Worm (Caenorhabditis elegans) whole organism, L2 larva: ENCODE data around the gene T16G12.3.

Experiments used
- C34F6.9 ChIP-seq: fragments of 150-350 bp; optimal IDR thresholded peaks from 2 replicates; lab custom pipeline; 2014; ENCODE audit warnings: missing biosample characterization, missing genetic modification characterization
- F13H6.1 ChIP-seq: sonication (generic microtip); optimal IDR thresholded peaks from 2 replicates; lab custom pipeline; 2016; ENCODE audit warnings: missing genetic modification characterization, missing compliant biosample characterization
- R02D3.7 ChIP-seq: fragments of 150-350 bp; optimal IDR thresholded peaks from 2 replicates; lab custom pipeline; 2014; ENCODE audit warnings: missing biosample characterization, missing genetic modification characterization
- ZK546.5 ChIP-seq: sonication (generic microtip); optimal IDR thresholded peaks from 2 replicates; lab custom pipeline; 2017; ENCODE audit warnings: missing biosample characterization, missing genetic modification characterization
- ama-1 ChIP-seq: fragments of 150-350 bp; optimal IDR thresholded peaks from 2 replicates; lab custom pipeline; 2018; ENCODE audit warnings: inconsistent platforms
- blmp-1 ChIP-seq: sonication (generic microtip); optimal IDR thresholded peaks from 2 replicates; lab custom pipeline; 2017; ENCODE audit warnings: missing genetic modification characterization, mild to moderate bottlenecking, missing compliant biosample characterization, antibody characterized with exemption, moderate library complexity; ENCODE audit not compliant: insufficient read depth
- ceh-16 ChIP-seq: fragments of 150-350 bp; optimal IDR thresholded peaks from 2 replicates; lab custom pipeline; 2014; ENCODE audit warnings: missing biosample characterization, missing genetic modification characterization
- ceh-82 ChIP-seq: fragments of 150-350 bp; optimal IDR thresholded peaks from 2 replicates; lab custom pipeline; 2014; ENCODE audit warnings: missing biosample characterization, missing genetic modification characterization
- crh-2 ChIP-seq: sonication (generic microtip); optimal IDR thresholded peaks from 2 replicates; lab custom pipeline; 2017; ENCODE audit warnings: missing biosample characterization, missing genetic modification characterization
- dmd-4 ChIP-seq: sonication (generic microtip); optimal IDR thresholded peaks from 2 replicates; lab custom pipeline; 2017; ENCODE audit warnings: missing biosample characterization, missing genetic modification characterization
- elt-1 ChIP-seq: fragments of 150-350 bp; optimal IDR thresholded peaks from 2 replicates; lab custom pipeline; 2014; ENCODE audit warnings: missing biosample characterization, missing genetic modification characterization
- elt-3 ChIP-seq: sonication (generic microtip); optimal IDR thresholded peaks from 2 replicates; lab custom pipeline; 2017; ENCODE audit warnings: missing biosample characterization, missing genetic modification characterization
- fos-1 ChIP-seq: fragments of 150-350 bp; optimal IDR thresholded peaks from 2 replicates; lab custom pipeline; 2014; ENCODE audit warnings: missing biosample characterization, missing genetic modification characterization
- lin-13 ChIP-seq: fragments of 150-350 bp; optimal IDR thresholded peaks from 2 replicates; lab custom pipeline; 2014; ENCODE audit warnings: missing biosample characterization, missing genetic modification reagents, missing genetic modification characterization
- lin-39 ChIP-seq: fragments of 150-350 bp; optimal IDR thresholded peaks from 2 replicates; lab custom pipeline; 2014; ENCODE audit warnings: missing biosample characterization, missing genetic modification reagents, missing genetic modification characterization
- lsy-2 ChIP-seq, 2 experiments: fragments of 150-350 bp in 1 of 2; sonication (generic microtip) in 1 of 2; optimal IDR thresholded peaks; 2 replicates each; lab custom pipeline; 2014 to 2017; ENCODE audit warnings: missing biosample characterization in 2 of 2, missing genetic modification characterization in 2 of 2
- mab-5 ChIP-seq: fragments of 150-350 bp; optimal IDR thresholded peaks from 2 replicates; lab custom pipeline; 2014; ENCODE audit warnings: missing biosample characterization, missing genetic modification characterization
- mbf-1 ChIP-seq: sonication (generic microtip); optimal IDR thresholded peaks from 2 replicates; lab custom pipeline; 2017; ENCODE audit warnings: missing biosample characterization, missing genetic modification characterization
- nhr-10 ChIP-seq: sonication (generic microtip); optimal IDR thresholded peaks from 2 replicates; lab custom pipeline; 2017; ENCODE audit warnings: missing biosample characterization, missing genetic modification characterization
- nhr-11 ChIP-seq: fragments of 150-350 bp; optimal IDR thresholded peaks from 2 replicates; lab custom pipeline; 2014; ENCODE audit warnings: missing biosample characterization, missing genetic modification characterization
- nhr-12 ChIP-seq: fragments of 150-350 bp; optimal IDR thresholded peaks from 2 replicates; lab custom pipeline; 2014; ENCODE audit warnings: missing biosample characterization, missing genetic modification characterization
- nhr-129 ChIP-seq: fragments of 150-350 bp; optimal IDR thresholded peaks from 2 replicates; lab custom pipeline; 2014; ENCODE audit warnings: missing biosample characterization, missing genetic modification characterization
- nhr-21 ChIP-seq: fragments of 150-350 bp; optimal IDR thresholded peaks from 2 replicates; lab custom pipeline; 2014; ENCODE audit warnings: missing biosample characterization, missing genetic modification characterization
- nhr-23 ChIP-seq: fragments of 150-350 bp; optimal IDR thresholded peaks from 2 replicates; lab custom pipeline; 2014; ENCODE audit warnings: missing biosample characterization, missing genetic modification reagents, missing genetic modification characterization
- nhr-237 ChIP-seq: fragments of 150-350 bp; optimal IDR thresholded peaks from 2 replicates; lab custom pipeline; 2014; ENCODE audit warnings: missing biosample characterization, missing genetic modification characterization
- nhr-6 ChIP-seq: fragments of 150-350 bp; optimal IDR thresholded peaks from 2 replicates; lab custom pipeline; 2014; ENCODE audit warnings: missing biosample characterization, missing genetic modification characterization
- peb-1 ChIP-seq: fragments of 150-350 bp; optimal IDR thresholded peaks from 2 replicates; lab custom pipeline; 2014; ENCODE audit warnings: missing biosample characterization, missing genetic modification characterization
- sem-4 ChIP-seq: fragments of 150-350 bp; optimal IDR thresholded peaks from 2 replicates; lab custom pipeline; 2014; ENCODE audit warnings: missing biosample characterization, missing genetic modification reagents, missing genetic modification characterization
- skn-1 ChIP-seq: sonication (generic microtip); optimal IDR thresholded peaks from 2 replicates; lab custom pipeline; 2017; ENCODE audit warnings: missing biosample characterization, missing genetic modification characterization
- sma-3 ChIP-seq: sonication (generic microtip); optimal IDR thresholded peaks from 2 replicates; lab custom pipeline; 2016; ENCODE audit warnings: missing genetic modification reagents, missing genetic modification characterization, missing compliant biosample characterization
- snpc-4 ChIP-seq: fragments of 150-350 bp; optimal IDR thresholded peaks from 2 replicates; lab custom pipeline; 2014; ENCODE audit warnings: missing biosample characterization, missing genetic modification characterization
- unc-39 ChIP-seq: fragments of 150-350 bp; optimal IDR thresholded peaks from 2 replicates; lab custom pipeline; 2014; ENCODE audit warnings: missing biosample characterization, missing genetic modification characterization
- unc-55 ChIP-seq: fragments of 150-350 bp; sonication (generic microtip); optimal IDR thresholded peaks from 3 replicates; lab custom pipeline; 2014; ENCODE audit warnings: missing biosample characterization, missing genetic modification reagents, missing genetic modification characterization
- unc-62 ChIP-seq: fragments of 150-350 bp; optimal IDR thresholded peaks from 2 replicates; lab custom pipeline; 2014; ENCODE audit warnings: missing biosample characterization, missing genetic modification reagents, missing genetic modification characterization
- zag-1 ChIP-seq: fragments of 150-350 bp; optimal IDR thresholded peaks from 2 replicates; lab custom pipeline; 2014; ENCODE audit warnings: missing biosample characterization, missing genetic modification characterization
- ztf-11 ChIP-seq: sonication (generic microtip); optimal IDR thresholded peaks from 2 replicates; lab custom pipeline; 2017; ENCODE audit warnings: missing biosample characterization, missing genetic modification characterization
- ztf-4 ChIP-seq: fragments of 150-350 bp; optimal IDR thresholded peaks from 2 replicates; lab custom pipeline; 2014; ENCODE audit warnings: missing biosample characterization, missing genetic modification characterization

T16G12.3 gene

DNA sequence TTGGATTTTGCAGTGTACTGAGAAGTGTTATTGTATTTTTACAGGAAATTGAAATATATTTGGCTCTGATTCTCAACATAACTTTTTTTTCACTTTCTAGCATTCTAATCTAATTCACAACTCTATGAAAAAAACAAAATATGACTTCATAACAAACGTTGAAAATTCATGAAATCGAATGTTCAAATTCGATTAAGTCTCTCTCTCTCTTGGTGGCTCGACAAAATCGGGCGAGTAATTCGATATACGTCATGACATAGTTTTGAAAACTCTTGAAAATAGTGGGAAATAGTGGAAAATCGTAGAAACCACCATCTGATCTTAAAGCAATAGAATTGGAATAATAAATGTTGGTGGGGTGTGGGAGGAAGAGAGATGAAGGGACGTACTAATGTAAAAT, 32.4 kb upstream of the T16G12.3 start:
- no peak for TF ChIP-seq elt-1 (tag; lab: Kevin White, UChicago)
- TF ChIP-seq unc-39 (tag; lab: Kevin White, UChicago), result no peak
- no peak for TF ChIP-seq unc-55 (GFP tag; lab: Kevin White, UChicago)
- no peak for TF ChIP-seq nhr-10 (tag; lab: Kevin White, UChicago)
- TF ChIP-seq unc-62, result no peak
- TF ChIP-seq ZK546.5 (tag; lab: Kevin White, UChicago), result no peak
- TF ChIP-seq nhr-237 (tag; lab: Kevin White, UChicago), result no peak
- no peak for TF ChIP-seq snpc-4 (tag; lab: Kevin White, UChicago)
- TF ChIP-seq sma-3 (GFP tag; lab: Kevin White, UChicago), result no peak

DNA sequence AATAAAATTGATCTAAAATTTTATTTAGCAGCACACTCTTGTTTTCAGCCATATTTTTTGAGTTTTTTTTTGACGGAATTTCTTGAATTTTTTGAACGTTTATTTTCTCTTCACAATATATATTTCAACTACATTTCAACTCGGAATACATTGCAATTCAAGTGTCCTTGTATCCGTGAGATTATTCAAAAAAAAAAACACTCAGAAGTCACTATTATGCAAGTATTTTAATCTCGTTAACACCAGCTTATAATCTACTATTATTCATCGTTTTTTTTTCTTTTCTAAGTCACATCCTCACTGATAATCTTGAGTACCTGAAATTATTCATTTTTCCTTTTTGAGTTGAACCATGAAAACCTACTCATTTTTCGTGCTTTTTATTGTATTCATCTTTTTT, 27.0 kb upstream of the T16G12.3 start, which contains the start of gene ins-21:
TSS of gene ins-21 (plus strand) at position 301 of the 400 bp plus-strand sequence.
- TF ChIP-seq lin-39 (tag; lab: Kevin White, UChicago) (no peak), crh-2 (no peak), elt-1 (tag; lab: Kevin White, UChicago) (no peak), snpc-4 (tag; lab: Kevin White, UChicago) (no peak), nhr-237 (tag; lab: Kevin White, UChicago) (no peak), nhr-6 (tag; lab: Kevin White, UChicago) (no peak), ZK546.5 (tag; lab: Kevin White, UChicago) (no peak), blmp-1 (no peak), elt-3 (tag; lab: Kevin White, UChicago) (no peak), ztf-11 (tag; lab: Kevin White, UChicago) (no peak), nhr-23 (tag; lab: Kevin White, UChicago) (no peak), lsy-2 (tag; optimal IDR thresholded peaks at IDR 0.05; lab: Kevin White, UChicago) (no peak), sma-3 (GFP tag; lab: Kevin White, UChicago) (no peak)

ce11 chrIII:10025989-10026388, 24.4 kb upstream of the T16G12.3 start, which contains the start of gene ins-22:
TSS of gene ins-22 (plus strand) at chrIII:10026289.
- TF ChIP-seq ceh-16 (tag; lab: Kevin White, UChicago), result no peak

ce11 chrIII:10027947-10028346, 22.5 kb upstream of the T16G12.3 start, which contains the start of gene ins-23:
TSS of gene ins-23 (plus strand) at chrIII:10028247.
- TF ChIP-seq zag-1 (tag; lab: Kevin White, UChicago) (no peak), mab-5 (tag; lab: Kevin White, UChicago) (no peak), ceh-16 (tag; lab: Kevin White, UChicago) (no peak), ztf-4 (tag; lab: Kevin White, UChicago) (no peak), ceh-82 (tag; lab: Kevin White, UChicago) (no peak), fos-1 (tag; lab: Kevin White, UChicago) (no peak), nhr-6 (tag; lab: Kevin White, UChicago) (no peak), lin-39 (tag; lab: Kevin White, UChicago) (no peak), elt-3 (tag; lab: Kevin White, UChicago) (no peak), skn-1 (tag; lab: Kevin White, UChicago) (no peak), mbf-1 (tag; lab: Kevin White, UChicago) (no peak), ama-1 (lab: Kevin White, UChicago) (no peak)
- TF ChIP-seq, all 48 proteins: peak for 0

DNA sequence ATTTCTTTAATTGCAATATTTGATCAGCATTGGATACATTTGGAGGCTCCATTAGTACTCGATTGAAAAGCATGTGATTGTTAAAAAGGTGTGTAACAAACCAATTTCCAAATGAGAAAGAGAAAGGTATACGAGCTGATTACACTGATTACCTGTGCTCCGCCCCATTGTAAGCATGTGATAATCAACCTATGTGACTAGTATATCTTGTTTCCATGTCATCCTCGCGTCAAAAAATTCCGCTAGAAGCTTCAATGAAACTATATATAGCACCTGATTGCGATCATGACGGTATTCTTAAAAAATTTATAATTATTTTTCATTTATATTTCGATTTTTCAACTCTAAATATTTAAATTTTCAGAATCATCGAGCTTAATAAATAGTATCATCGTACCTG, 19.9 kb upstream of the T16G12.3 start, which contains the start of gene M04D8.4:
TSS of gene M04D8.4 (minus strand) at position 101 of the 400 bp plus-strand sequence.
- TF ChIP-seq snpc-4 (tag; lab: Kevin White, UChicago) (no peak), ZK546.5 (tag; lab: Kevin White, UChicago) (no peak), F13H6.1 (no peak), nhr-129 (tag; lab: Kevin White, UChicago) (no peak), skn-1 (tag; lab: Kevin White, UChicago) (no peak), mab-5 (tag; lab: Kevin White, UChicago) (no peak), peb-1 (tag; lab: Kevin White, UChicago) (no peak)

ce11 chrIII:10033213-10033612, 17.2 kb upstream of the T16G12.3 start, which contains the start of gene M04D8.5:
TSS of gene M04D8.5 (minus strand) at chrIII:10033313.
- TF ChIP-seq nhr-21 (tag; lab: Kevin White, UChicago), result no peak
- no peak for TF ChIP-seq sem-4
- no peak for TF ChIP-seq nhr-129 (tag; lab: Kevin White, UChicago)
- no peak for TF ChIP-seq unc-55 (GFP tag; lab: Kevin White, UChicago)
- no peak for TF ChIP-seq snpc-4 (tag; lab: Kevin White, UChicago)
- no peak for TF ChIP-seq dmd-4
- TF ChIP-seq elt-1 (tag; lab: Kevin White, UChicago), result no peak
- TF ChIP-seq C34F6.9 (tag; lab: Kevin White, UChicago), result no peak
- TF ChIP-seq peb-1 (tag; lab: Kevin White, UChicago), result no peak
- TF ChIP-seq nhr-12 (tag; lab: Kevin White, UChicago), result no peak
- TF ChIP-seq ZK546.5 (tag; lab: Kevin White, UChicago), result no peak
- no peak for TF ChIP-seq zag-1 (tag; lab: Kevin White, UChicago)
- TF ChIP-seq ama-1 (lab: Kevin White, UChicago), result no peak
- TF ChIP-seq R02D3.7 (tag; lab: Kevin White, UChicago), result no peak
- no peak for TF ChIP-seq sma-3 (GFP tag; lab: Kevin White, UChicago)
- no peak for TF ChIP-seq nhr-23 (tag; lab: Kevin White, UChicago)
- no peak for TF ChIP-seq nhr-237 (tag; lab: Kevin White, UChicago)
- TF ChIP-seq nhr-11 (tag; lab: Kevin White, UChicago), result no peak
- no peak for TF ChIP-seq lin-13 (GFP tag; lab: Kevin White, UChicago)
- TF ChIP-seq mab-5 (tag; lab: Kevin White, UChicago), result no peak
